Worm (Caenorhabditis elegans) whole organism, dauer: ENCODE results near the gene C16A11.5.

Experiments
- unc-62 ChIP-seq: sonication (generic microtip); optimal IDR thresholded peaks from 2 replicates; lab custom pipeline; 2017; ENCODE audit warnings: missing biosample characterization, missing genetic modification reagents, missing genetic modification characterization

C16A11.5 gene

DNA sequence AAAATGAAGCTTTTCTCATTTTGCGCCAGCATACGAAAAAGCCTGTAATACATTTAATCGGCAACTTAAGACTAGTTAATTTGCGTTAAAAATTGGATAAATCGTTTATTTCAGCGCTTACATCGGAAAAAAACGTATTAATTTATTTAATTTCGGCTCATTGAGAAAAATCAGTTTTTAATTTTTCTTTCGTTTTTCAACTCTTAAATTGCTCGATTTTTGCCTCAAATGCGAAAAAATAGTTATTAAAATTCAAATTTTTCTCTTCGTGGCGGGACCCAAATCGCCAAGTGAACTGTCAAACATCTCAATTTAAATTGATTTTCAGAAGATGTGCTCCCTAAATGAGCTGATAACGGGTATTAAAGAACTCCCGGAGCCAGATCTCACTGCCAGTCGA lies at the start of gene C16A11.5:
Gene C16A11.5, plus strand, starts transcription at position 323 of the 400 bp plus-strand sequence.
- no peak for TF ChIP-seq unc-62 (GFP tag; lab: Kevin White, UChicago)

DNA sequence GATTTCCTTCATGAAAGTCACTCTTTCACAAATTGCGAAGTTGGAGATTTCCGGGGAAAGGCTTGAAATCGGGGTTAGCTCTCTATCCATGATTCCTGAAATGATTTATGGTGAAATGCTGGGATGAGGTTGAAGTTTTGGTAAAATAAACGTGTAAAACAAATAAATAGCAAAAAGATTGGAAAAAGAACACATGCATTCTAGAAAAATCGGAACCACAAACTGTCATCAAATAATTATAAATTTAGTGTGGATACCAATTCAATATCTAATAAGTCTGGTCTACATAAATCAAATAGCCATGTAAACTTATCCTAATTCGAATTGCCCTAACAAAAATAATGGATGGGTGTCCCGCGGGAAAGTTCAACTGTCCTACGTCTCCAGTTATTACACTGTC lies 49.7 kb upstream of the C16A11.5 start, which contains the start of gene R03H10.6:
Gene R03H10.6, minus strand, starts transcription at position 101 of the 400 bp plus-strand sequence.
- no peak for TF ChIP-seq unc-62 (GFP tag; lab: Kevin White, UChicago)

DNA sequence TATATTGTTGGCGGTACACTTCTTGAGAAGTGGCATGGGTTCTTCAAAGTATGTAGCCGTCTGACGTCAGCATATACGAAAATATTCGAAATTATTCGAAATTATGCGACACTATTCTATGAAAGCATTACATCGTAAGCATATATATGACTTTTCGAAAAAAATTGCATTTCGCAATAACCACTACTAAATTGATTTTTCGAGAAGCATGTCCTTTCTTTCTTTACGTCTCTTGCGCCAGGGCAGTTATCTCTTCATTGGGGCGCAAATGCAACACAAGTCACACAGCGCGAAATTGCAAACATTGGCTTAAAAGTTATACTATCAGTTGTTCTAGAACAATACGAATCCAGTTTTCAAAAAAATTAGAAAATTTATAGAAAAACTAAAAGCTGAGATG lies 49.3 kb upstream of the C16A11.5 start:
- TF ChIP-seq unc-62 (GFP tag; lab: Kevin White, UChicago) = no peak

- TF ChIP-seq unc-62 (GFP tag; lab: Kevin White, UChicago) = no peak
These were observed 44.3 kb upstream of the C16A11.5 start, which contains the start of gene R03H10.7 for ce11 chrII:4178838-4179237. R03H10.7 (minus strand) TSS chrII:4178938.

ce11 chrII:4179897-4180296 lies 43.2 kb upstream of the C16A11.5 start, which contains the start of gene R03H10.1:
R03H10.1 (plus strand) TSS chrII:4180248.
- no peak for TF ChIP-seq unc-62 (GFP tag; lab: Kevin White, UChicago)

DNA sequence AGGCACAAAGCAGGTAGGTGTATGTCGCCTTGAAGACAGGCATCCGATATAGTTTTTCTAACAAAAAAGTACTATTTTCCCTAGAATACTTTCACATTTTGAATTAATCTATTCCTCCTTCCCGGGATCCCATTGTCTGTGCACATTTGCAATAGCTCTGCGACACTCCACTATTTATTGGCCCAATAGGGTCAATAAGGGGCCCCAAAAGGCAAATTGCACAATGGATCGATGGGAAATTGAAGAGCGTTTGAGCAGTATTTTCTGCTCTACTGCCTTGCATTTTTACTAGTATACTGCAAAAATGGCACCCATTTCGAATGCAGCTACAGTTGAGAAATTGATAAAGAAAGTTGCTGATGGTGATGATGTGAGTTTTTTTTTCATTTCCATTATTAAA lies 40.7 kb upstream of the C16A11.5 start, which contains the start of gene R03H10.11:
Gene R03H10.11, plus strand, starts transcription at position 301 of the 400 bp plus-strand sequence.
- no peak for TF ChIP-seq unc-62 (GFP tag; lab: Kevin White, UChicago)

DNA sequence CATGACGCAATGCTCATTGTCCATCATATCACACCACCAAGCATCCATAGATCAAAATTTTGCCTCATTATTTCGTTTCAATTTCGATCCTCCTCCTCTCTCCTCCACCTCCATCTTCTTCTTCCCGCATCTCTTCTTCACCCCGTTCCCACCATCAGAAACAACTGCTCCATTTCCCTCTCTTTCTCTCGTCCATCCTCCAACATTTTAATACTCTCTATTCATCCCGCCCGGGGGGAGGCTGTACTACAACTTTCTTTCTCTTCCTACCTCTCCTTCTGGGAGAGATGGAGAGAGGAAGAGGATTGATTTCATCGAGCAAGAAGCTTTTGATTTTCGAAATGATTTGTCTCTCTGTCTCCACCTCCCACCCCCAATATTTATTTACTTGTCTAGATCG lies 39.1 kb upstream of the C16A11.5 start:
- TF ChIP-seq unc-62 (GFP tag; lab: Kevin White, UChicago) = no peak

- no peak for TF ChIP-seq unc-62 (GFP tag; lab: Kevin White, UChicago)
These were observed 36.7 kb upstream of the C16A11.5 start, which contains the start of gene cpna-1 for ce11 chrII:4186364-4186763. cpna-1 (plus strand) TSS chrII:4186664.

- no peak for TF ChIP-seq unc-62 (GFP tag; lab: Kevin White, UChicago)
These were observed 29.0 kb upstream of the C16A11.5 start, which contains the start of gene mth-2 for ce11 chrII:4194127-4194526. mth-2 (minus strand) TSS chrII:4194314.

- no peak for TF ChIP-seq unc-62 (GFP tag; lab: Kevin White, UChicago)
These were observed 19.3 kb upstream of the C16A11.5 start, which contains the start of gene mth-1 for ce11 chrII:4203729-4204184. mth-1 (minus strand) TSS chrII:4203779.

ce11 chrII:4209071-4209747 lies 13.9 kb upstream of the C16A11.5 start, which contains the start of gene F31D5.6:
F31D5.6 (plus strand) TSS chrII:4209697.
- TF ChIP-seq unc-62 (GFP tag; lab: Kevin White, UChicago) = no peak

ce11 chrII:4211113-4211512 lies 12.0 kb upstream of the C16A11.5 start, which contains the start of gene F31D5.7:
F31D5.7 (plus strand) TSS chrII:4211413.
- TF ChIP-seq unc-62 (GFP tag; lab: Kevin White, UChicago) = no peak

DNA sequence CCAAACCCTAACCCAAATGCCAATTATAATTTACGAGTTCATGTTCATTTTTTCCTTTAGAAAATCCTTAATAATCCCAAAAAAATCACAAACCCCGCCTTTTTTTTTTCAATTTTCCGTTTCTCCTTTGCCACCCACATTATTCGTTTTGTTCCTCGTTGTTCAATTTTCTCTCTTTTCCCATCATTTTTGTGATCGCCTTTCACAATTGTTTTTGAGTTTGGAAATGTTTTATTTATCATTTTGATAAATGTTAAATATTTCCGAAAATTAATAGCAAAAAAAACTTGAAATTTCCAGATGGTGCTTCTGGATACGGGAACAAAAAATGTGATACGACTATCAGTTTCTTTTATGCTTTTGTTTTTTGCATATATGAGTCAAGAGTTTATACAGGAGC lies 7.8 kb upstream of the C16A11.5 start, which contains the start of gene F31D5.2:
Gene F31D5.2, plus strand, starts transcription at position 301 of the 400 bp plus-strand sequence.
- no peak for TF ChIP-seq unc-62 (GFP tag; lab: Kevin White, UChicago)

ce11 chrII:4219062-4219461 lies 4.0 kb upstream of the C16A11.5 start, which contains the start of gene F31D5.1:
F31D5.1 (plus strand) TSS chrII:4219362.
- TF ChIP-seq unc-62 (GFP tag; lab: Kevin White, UChicago) = no peak

- no peak for TF ChIP-seq unc-62 (GFP tag; lab: Kevin White, UChicago)
These were observed 636 bp upstream of the C16A11.5 start for ce11 chrII:4222469-4222868.

- no peak for TF ChIP-seq unc-62 (GFP tag; lab: Kevin White, UChicago)
These were observed 3.5 kb downstream of the C16A11.5 start, which contains the start of gene C16A11.4 for ce11 chrII:4226598-4227096. C16A11.4 (plus strand) TSS chrII:4227046.
